Worm (Caenorhabditis elegans): ENCODE results near the gene Y105C5A.1269.

Y105C5A.1269 gene

DNA sequence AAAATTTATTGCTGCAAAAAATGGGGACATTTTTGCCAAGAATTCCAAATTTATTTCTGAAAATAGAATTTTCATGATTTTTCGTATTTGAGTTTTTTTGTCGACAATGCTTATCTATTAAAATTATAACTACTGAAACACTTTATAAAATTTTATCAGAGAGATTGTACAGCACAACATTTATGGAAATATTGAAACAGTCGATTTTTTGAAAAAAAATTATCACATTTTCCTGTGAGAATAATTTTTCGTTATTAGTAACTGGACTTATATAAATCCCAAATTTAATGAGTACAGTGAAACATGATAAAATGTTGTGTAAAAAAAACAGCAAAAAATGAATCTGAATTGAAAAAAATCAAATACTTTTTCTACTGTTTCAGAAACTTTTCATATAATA lies 29.7 kb upstream of the Y105C5A.1269 start:
- TF ChIP-seq fkh-10 (GFP tag; optimal IDR thresholded peaks at IDR 0.05): no peak
- TF ChIP-seq dpl-1 (GFP tag; optimal IDR thresholded peaks at IDR 0.05): no peak
- no peak for TF ChIP-seq elt-2 (tag; optimal IDR thresholded peaks at IDR 0.05)
- no peak for TF ChIP-seq nhr-12 (tag; optimal IDR thresholded peaks at IDR 0.05)
- TF ChIP-seq nhr-77 (tag; optimal IDR thresholded peaks at IDR 0.05): no peak
- TF ChIP-seq fkh-8 (tag; optimal IDR thresholded peaks at IDR 0.05): no peak
- TF ChIP-seq zag-1 (tag; optimal IDR thresholded peaks at IDR 0.05): no peak
- no peak for TF ChIP-seq tlp-1 (tag; optimal IDR thresholded peaks at IDR 0.05)
- TF ChIP-seq dsc-1 (tag; optimal IDR thresholded peaks at IDR 0.05): no peak
- no peak for TF ChIP-seq nhr-20 (tag; optimal IDR thresholded peaks at IDR 0.05)
- no peak for TF ChIP-seq ztf-11 (tag; optimal IDR thresholded peaks at IDR 0.05)
- no peak for TF ChIP-seq C16A3.4 (tag; optimal IDR thresholded peaks at IDR 0.05)
- TF ChIP-seq nhr-76 (tag; optimal IDR thresholded peaks at IDR 0.05): no peak
- TF ChIP-seq vab-15 (tag; optimal IDR thresholded peaks at IDR 0.05): no peak
- TF ChIP-seq egl-27 (tag; optimal IDR thresholded peaks at IDR 0.05): no peak

DNA sequence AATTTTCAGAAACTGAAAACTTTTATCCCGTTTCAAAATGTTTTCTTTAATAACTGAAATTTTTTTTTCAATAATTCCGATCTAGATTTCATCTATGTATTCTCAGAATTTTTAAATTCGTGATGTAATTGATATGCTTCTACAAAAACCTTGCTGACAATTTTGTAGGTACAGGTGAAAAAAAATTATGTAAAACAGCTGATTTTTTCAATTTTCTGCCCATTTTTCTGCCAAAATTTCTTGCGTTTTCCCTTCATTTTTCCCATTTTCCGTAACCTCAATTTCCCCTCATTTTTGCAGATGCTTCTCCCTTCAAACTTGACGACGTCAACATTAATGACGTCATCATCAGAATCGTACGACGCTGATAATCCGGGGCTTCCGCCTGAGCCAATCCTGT lies 27.4 kb upstream of the Y105C5A.1269 start, which contains the start of gene daf-38:
Gene daf-38, plus strand, starts transcription at position 301 of the 400 bp plus-strand sequence.
- TF ChIP-seq nhr-20 (tag; optimal IDR thresholded peaks at IDR 0.05) (no peak), hlh-17 (GFP tag; optimal IDR thresholded peaks at IDR 0.05; ENCODE audit: borderline replicate concordance) (no peak), unc-62 (GFP tag; optimal IDR thresholded peaks at IDR 0.05) (no peak), irx-1 (tag; optimal IDR thresholded peaks at IDR 0.05) (no peak), mef-2 (tag; optimal IDR thresholded peaks at IDR 0.05) (no peak), pax-3 (tag; optimal IDR thresholded peaks at IDR 0.05) (no peak), sox-4 (tag; optimal IDR thresholded peaks at IDR 0.05) (no peak), elt-3 (tag; optimal IDR thresholded peaks at IDR 0.05) (no peak), ztf-11 (tag; optimal IDR thresholded peaks at IDR 0.05) (no peak), fkh-4 (tag; optimal IDR thresholded peaks at IDR 0.05; ENCODE audit: borderline replicate concordance) (no peak), nhr-47 (tag; optimal IDR thresholded peaks at IDR 0.05) (peak; percentile 3), hlh-4 (tag; optimal IDR thresholded peaks at IDR 0.05) (peak; percentile 10), dsc-1 (tag; optimal IDR thresholded peaks at IDR 0.05) (peak; percentile 26), aha-1 (tag; optimal IDR thresholded peaks at IDR 0.05) (no peak), nhr-28 (tag; optimal IDR thresholded peaks at IDR 0.05) (no peak), fkh-8 (tag; optimal IDR thresholded peaks at IDR 0.05) (peak; percentile 41)

ce11 chrIV:15844064-15844463 lies 3.1 kb upstream of the Y105C5A.1269 start:
- TF ChIP-seq vab-15 (tag; optimal IDR thresholded peaks at IDR 0.05) (no peak), efl-1 (optimal IDR thresholded peaks at IDR 0.05) (no peak), efl-1 (GFP tag; optimal IDR thresholded peaks at IDR 0.05 in 1 of 2) (peak in 1 of 2 experiments; percentile 60)

DNA sequence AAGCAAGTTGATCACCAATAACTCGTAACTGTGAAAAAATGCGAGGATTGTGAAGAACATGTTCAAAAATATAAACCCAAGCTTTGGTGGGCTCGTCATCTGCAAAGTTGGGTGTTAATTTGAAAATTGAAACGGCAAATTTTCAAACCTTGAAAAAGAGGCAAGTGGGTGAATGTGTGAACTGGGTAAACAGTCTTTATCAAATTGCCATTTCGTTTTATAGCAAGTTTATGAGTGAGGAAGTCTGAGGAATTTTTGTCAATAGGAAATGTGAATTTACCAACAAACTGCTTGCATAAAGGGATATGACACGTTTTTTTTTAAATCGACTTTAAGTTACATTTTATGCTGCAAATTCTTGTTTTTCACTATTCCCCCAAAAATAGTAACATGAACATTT lies 643 bp upstream of the Y105C5A.1269 start, which contains the start of gene Y105C5A.1270:
Gene Y105C5A.1270, minus strand, starts transcription at position 101 of the 400 bp plus-strand sequence.
- TF ChIP-seq snu-23 (GFP tag; optimal IDR thresholded peaks at IDR 0.05) (no peak), mef-2 (tag; optimal IDR thresholded peaks at IDR 0.05) (no peak), swsn-7 (tag; optimal IDR thresholded peaks at IDR 0.05) (no peak), pag-3 (tag; optimal IDR thresholded peaks at IDR 0.05; ENCODE audit: borderline replicate concordance, insufficient read depth) (no peak), sox-4 (tag; optimal IDR thresholded peaks at IDR 0.05) (no peak), F16B12.6 (tag; optimal IDR thresholded peaks at IDR 0.05) (no peak)

ce11 chrIV:15849656-15850055 lies 2.5 kb downstream of the Y105C5A.1269 start, which contains the start of gene Y105C5A.24:
TSS of gene Y105C5A.24 (plus strand) at chrIV:15849875.
- TF ChIP-seq nhr-71 (tag; optimal IDR thresholded peaks at IDR 0.05): no peak
- peak; percentile 4 for TF ChIP-seq pqm-1 (tag; optimal IDR thresholded peaks at IDR 0.05)
- TF ChIP-seq elt-2 (tag; optimal IDR thresholded peaks at IDR 0.05): peak; percentile 27

Data from whole organism, L1 larva.